Fruit fly (Drosophila melanogaster): ENCODE data around the gene heca.

- TF ChIP-seq Myc (optimal IDR thresholded peaks at IDR 0.05): no peak
- TF ChIP-seq h (optimal IDR thresholded peaks at IDR 0.05): no peak
- no peak for TF ChIP-seq Sin3A (optimal IDR thresholded peaks at IDR 0.05)
- TF ChIP-seq psq (optimal IDR thresholded peaks at IDR 0.05): no peak
- TF ChIP-seq insv (optimal IDR thresholded peaks at IDR 0.05): no peak
- no peak for TF ChIP-seq ttk (optimal IDR thresholded peaks at IDR 0.05)
Observed at dm6 chr3R:30344221-30344948, 66.7 kb downstream of the heca start.

All from Kc167 (cell line).